Fruit fly (Drosophila melanogaster): ENCODE measurements around the gene Ppm1.
A peak's percentile ranks its signal among the peaks of the same experiment; 100 is the strongest.

The Ppm1 gene

dm6 chr3L:621097-621967, 40.2 kb downstream of the Ppm1 start (continued):
- TF ChIP-seq ey (GFP tag; optimal IDR thresholded peaks at IDR 0.05): peak; percentile 96

- TF ChIP-seq Vsx2 (GFP tag; optimal IDR thresholded peaks at IDR 0.05; ENCODE audit: partially characterized antibody) (no peak), Mio (GFP tag; optimal IDR thresholded peaks at IDR 0.05) (no peak), Hr83 (GFP tag; optimal IDR thresholded peaks at IDR 0.05; ENCODE audit: poor library complexity, severe bottlenecking) (no peak), Rel (GFP tag; optimal IDR thresholded peaks at IDR 0.05) (no peak), Rel (tag; optimal IDR thresholded peaks at IDR 0.05) (no peak), tai (GFP tag; optimal IDR thresholded peaks at IDR 0.05) (peak; percentile 13), brk (GFP tag; optimal IDR thresholded peaks at IDR 0.05) (no peak), Dif (GFP tag; optimal IDR thresholded peaks at IDR 0.05; ENCODE audit: partially characterized antibody) (no peak), CG32264 (GFP tag; optimal IDR thresholded peaks at IDR 0.05) (peak; percentile 37), Myc (optimal IDR thresholded peaks at IDR 0.05) (no peak), ey (GFP tag; optimal IDR thresholded peaks at IDR 0.05) (peak; percentile 70), dmrt93B (GFP tag; optimal IDR thresholded peaks at IDR 0.05) (peak; percentile 52), OdsH (GFP tag; optimal IDR thresholded peaks at IDR 0.05) (peak; percentile 71), CG9705 (GFP tag; optimal IDR thresholded peaks at IDR 0.05) (peak; percentile 39), usp (GFP tag; optimal IDR thresholded peaks at IDR 0.05) (no peak), N (GFP tag; optimal IDR thresholded peaks at IDR 0.05) (no peak), psq (GFP tag; optimal IDR thresholded peaks at IDR 0.05) (no peak), Dfd (GFP tag; optimal IDR thresholded peaks at IDR 0.05) (no peak), sv (GFP tag; optimal IDR thresholded peaks at IDR 0.05) (peak; percentile 0), Jra (GFP tag; optimal IDR thresholded peaks at IDR 0.05) (no peak), woc (GFP tag; optimal IDR thresholded peaks at IDR 0.05) (no peak), pan (optimal IDR thresholded peaks at IDR 0.05) (no peak), fru (GFP tag; optimal IDR thresholded peaks at IDR 0.05) (peak; percentile 65), lola (GFP tag; optimal IDR thresholded peaks at IDR 0.05) (no peak), rgr (GFP tag; optimal IDR thresholded peaks at IDR 0.05) (peak; percentile 72), sage (GFP tag; optimal IDR thresholded peaks at IDR 0.05) (peak; percentile 15), Hr78 (GFP tag; optimal IDR thresholded peaks at IDR 0.05) (no peak), GATAd (GFP tag; optimal IDR thresholded peaks at IDR 0.05) (no peak), jim (GFP tag; optimal IDR thresholded peaks at IDR 0.05) (no peak), Abd-B (GFP tag; optimal IDR thresholded peaks at IDR 0.05) (no peak), CrebA (GFP tag; optimal IDR thresholded peaks at IDR 0.05; ENCODE audit: borderline replicate concordance) (no peak), dl (GFP tag; optimal IDR thresholded peaks at IDR 0.05; ENCODE audit: insufficient read depth in 1 of 2, partially characterized antibody in 2 of 2) (no peak), Hnf4 (GFP tag; optimal IDR thresholded peaks at IDR 0.05) (peak; percentile 54), h (GFP tag; optimal IDR thresholded peaks at IDR 0.05) (peak; percentile 52), dsf (GFP tag; optimal IDR thresholded peaks at IDR 0.05; ENCODE audit: borderline replicate concordance) (no peak), foxo (GFP tag; optimal IDR thresholded peaks at IDR 0.05) (peak in 1 of 2 experiments; percentile 75), br (GFP tag; optimal IDR thresholded peaks at IDR 0.05) (peak; percentile 59), Sp1 (GFP tag; optimal IDR thresholded peaks at IDR 0.05) (peak; percentile 82), HLH106 (tag; optimal IDR thresholded peaks at IDR 0.05) (peak; percentile 75)
Measured at dm6 chr3L:622357-622834, 41.3 kb downstream of the Ppm1 start.

dm6 chr3L:623556-623955, 42.4 kb downstream of the Ppm1 start:
- TF ChIP-seq psq (GFP tag; optimal IDR thresholded peaks at IDR 0.05) (no peak), Jra (GFP tag; optimal IDR thresholded peaks at IDR 0.05) (no peak), Abd-B (GFP tag; optimal IDR thresholded peaks at IDR 0.05) (no peak), br (GFP tag; optimal IDR thresholded peaks at IDR 0.05) (no peak), h (GFP tag; optimal IDR thresholded peaks at IDR 0.05) (peak; percentile 7), sage (GFP tag; optimal IDR thresholded peaks at IDR 0.05) (no peak), dl (GFP tag; optimal IDR thresholded peaks at IDR 0.05; ENCODE audit: insufficient read depth in 1 of 2, partially characterized antibody in 2 of 2) (no peak), ey (GFP tag; optimal IDR thresholded peaks at IDR 0.05) (peak; percentile 12), Sp1 (GFP tag; optimal IDR thresholded peaks at IDR 0.05) (no peak), sv (GFP tag; optimal IDR thresholded peaks at IDR 0.05) (no peak), CG9705 (GFP tag; optimal IDR thresholded peaks at IDR 0.05) (no peak), Mio (GFP tag; optimal IDR thresholded peaks at IDR 0.05) (no peak), HLH106 (tag; optimal IDR thresholded peaks at IDR 0.05) (peak; percentile 3), Dif (GFP tag; optimal IDR thresholded peaks at IDR 0.05; ENCODE audit: partially characterized antibody) (no peak), jim (GFP tag; optimal IDR thresholded peaks at IDR 0.05) (no peak), brk (GFP tag; optimal IDR thresholded peaks at IDR 0.05) (no peak), woc (GFP tag; optimal IDR thresholded peaks at IDR 0.05) (no peak), Dfd (GFP tag; optimal IDR thresholded peaks at IDR 0.05) (no peak), Hnf4 (GFP tag; optimal IDR thresholded peaks at IDR 0.05) (no peak), Hr78 (GFP tag; optimal IDR thresholded peaks at IDR 0.05) (no peak), OdsH (GFP tag; optimal IDR thresholded peaks at IDR 0.05) (no peak), foxo (GFP tag; optimal IDR thresholded peaks at IDR 0.05) (peak in 1 of 2 experiments; percentile 13), dsf (GFP tag; optimal IDR thresholded peaks at IDR 0.05; ENCODE audit: borderline replicate concordance) (no peak)

Data from whole organism, wandering third instar larva.